Worm (Caenorhabditis elegans): ENCODE results near the gene Y47D7A.18.

DNA sequence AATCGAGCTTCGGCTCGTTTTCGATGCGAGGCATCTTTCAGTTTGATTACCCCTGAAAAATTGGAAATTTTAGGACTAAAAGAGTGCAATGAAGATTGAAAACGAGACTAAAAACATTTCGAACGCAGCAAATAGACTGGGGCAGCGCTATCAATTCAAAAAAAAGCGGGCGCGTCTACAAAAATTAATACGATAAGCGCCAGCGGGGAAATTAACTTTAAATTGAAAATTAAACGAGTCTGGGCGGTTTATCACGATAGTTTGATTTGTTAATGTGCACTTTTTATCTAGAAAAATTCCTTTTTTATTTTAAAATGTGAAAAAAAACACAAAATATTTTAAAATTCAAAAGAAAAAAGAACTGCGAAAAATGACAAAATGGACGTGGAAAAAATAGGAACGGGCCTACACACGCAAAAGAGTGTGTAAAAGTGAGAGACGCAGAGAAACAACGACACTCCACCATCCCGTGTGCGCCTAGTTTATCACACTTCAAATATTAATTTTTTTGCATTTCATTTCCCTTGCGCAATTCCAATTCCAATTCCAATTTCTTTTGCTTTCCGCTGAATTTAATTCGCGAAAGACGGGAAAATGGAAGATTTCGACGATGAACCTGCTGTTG lies 45.2 kb downstream of the Y47D7A.18 start, which contains the start of the genes gmpr-1 and fipp-1:
- TF ChIP-seq flt-1 (GFP tag; IDR thresholded peaks at IDR 0.05) (no peak), aly-1 (tag; optimal IDR thresholded peaks at IDR 0.05) (no peak), ama-1 (optimal IDR thresholded peaks at IDR 0.05) (no peak), hmbx-1 (tag; optimal IDR thresholded peaks at IDR 0.05) (no peak), ceh-36 (tag; optimal IDR thresholded peaks at IDR 0.05) (no peak), ceh-13 (GFP tag; optimal IDR thresholded peaks at IDR 0.05) (no peak), hmg-4 (GFP tag; optimal IDR thresholded peaks at IDR 0.05) (no peak), tbx-11 (GFP tag; IDR thresholded peaks at IDR 0.05) (no peak), ets-7 (tag; optimal IDR thresholded peaks at IDR 0.05) (no peak), F13C5.2 (tag; optimal IDR thresholded peaks at IDR 0.05) (no peak), B0310.2 (tag; optimal IDR thresholded peaks at IDR 0.05) (no peak), sea-1 (GFP tag; conservative IDR thresholded peaks at IDR 0.05) (no peak), hnd-1 (tag; optimal IDR thresholded peaks at IDR 0.05) (no peak), scrt-1 (GFP tag; IDR thresholded peaks at IDR 0.05) (no peak)
